Worm (Caenorhabditis elegans): ENCODE measurements around the gene srv-5.

ce11 chrX:4235752-4236151, 16.4 kb upstream of the srv-5 start, which contains the start of gene rab-37:
- no peak for TF ChIP-seq nhr-77 (tag; optimal IDR thresholded peaks at IDR 0.05)
- no peak for TF ChIP-seq daf-19 (GFP tag; conservative IDR thresholded peaks at IDR 0.05)
- no peak for TF ChIP-seq pqm-1 (tag; optimal IDR thresholded peaks at IDR 0.05)
- no peak for TF ChIP-seq ceh-82 (tag; optimal IDR thresholded peaks at IDR 0.05)
- no peak for TF ChIP-seq nhr-25 (tag; optimal IDR thresholded peaks at IDR 0.05; ENCODE audit: borderline replicate concordance, insufficient read depth)
- TF ChIP-seq unc-62 (GFP tag; optimal IDR thresholded peaks at IDR 0.05 in 1 of 2) = no peak
- TF ChIP-seq unc-62 (tag; optimal IDR thresholded peaks at IDR 0.05) = no peak
- TF ChIP-seq lin-29 (GFP tag; IDR thresholded peaks at IDR 0.05) = no peak
- no peak for TF ChIP-seq arid-1 (GFP tag; conservative IDR thresholded peaks at IDR 0.05)
- no peak for TF ChIP-seq fos-1 (tag; optimal IDR thresholded peaks at IDR 0.05)
- no peak for TF ChIP-seq nhr-11 (tag; optimal IDR thresholded peaks at IDR 0.05)
- no peak for TF ChIP-seq aly-2 (tag; optimal IDR thresholded peaks at IDR 0.05)
- TF ChIP-seq lin-13 (GFP tag; optimal IDR thresholded peaks at IDR 0.05) = no peak
- TF ChIP-seq tra-1 (GFP tag; IDR thresholded peaks at IDR 0.05) = no peak
- TF ChIP-seq set-16 (GFP tag; IDR thresholded peaks at IDR 0.05) = no peak

Data from whole organism, L4 larva.